Worm (Caenorhabditis elegans): ENCODE results near the gene vap-1.

Gene vap-1

DNA sequence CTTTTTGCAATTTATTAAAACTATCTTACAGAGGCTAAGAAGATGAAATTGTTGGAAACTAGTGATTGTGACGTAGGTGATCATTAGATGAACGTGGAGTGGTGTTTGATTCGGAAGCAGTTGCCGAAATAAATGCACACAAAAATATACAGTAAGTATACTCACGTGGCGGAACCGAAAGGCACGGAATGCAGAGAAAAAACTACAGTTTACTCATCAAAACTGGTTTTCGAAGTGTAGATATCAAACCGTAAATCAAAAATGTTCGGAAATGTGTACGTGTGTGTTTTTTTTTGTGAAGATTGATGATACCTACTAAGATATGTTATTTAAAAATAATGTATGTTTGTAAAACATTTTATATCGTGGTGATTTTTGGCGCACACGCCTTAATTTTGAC lies 30.4 kb upstream of the vap-1 start (continued):
- TF ChIP-seq ceh-8 (GFP tag; optimal IDR thresholded peaks at IDR 0.05) (no peak), lin-14 (GFP tag; optimal IDR thresholded peaks at IDR 0.05) (peak; percentile 22), aha-1 (tag; optimal IDR thresholded peaks at IDR 0.05) (no peak), tbx-2 (tag; optimal IDR thresholded peaks at IDR 0.05) (no peak)

DNA sequence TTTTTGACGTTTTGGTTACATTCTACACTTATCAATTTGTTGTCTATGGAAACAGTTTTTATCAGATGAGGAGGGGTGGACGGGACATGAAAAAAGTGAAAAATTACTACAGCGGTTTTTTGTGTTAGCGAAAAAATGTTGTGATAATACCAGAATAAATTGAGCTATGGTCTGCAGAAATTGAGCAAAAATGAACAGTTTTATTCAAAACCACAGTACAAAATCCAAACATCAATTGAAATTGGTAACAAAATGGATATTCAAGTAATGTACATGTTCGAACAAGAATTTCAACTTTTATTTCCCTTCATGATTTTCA lies 28.2 kb upstream of the vap-1 start:
- TF ChIP-seq hlh-4 (tag; optimal IDR thresholded peaks at IDR 0.05) = no peak
- no peak for TF ChIP-seq nhr-11 (tag; optimal IDR thresholded peaks at IDR 0.05)
- TF ChIP-seq nhr-12 (tag; optimal IDR thresholded peaks at IDR 0.05) = no peak
- TF ChIP-seq pqm-1 (tag; optimal IDR thresholded peaks at IDR 0.05) = no peak
- no peak for TF ChIP-seq nhr-77 (tag; optimal IDR thresholded peaks at IDR 0.05)
- TF ChIP-seq lin-13 (GFP tag; optimal IDR thresholded peaks at IDR 0.05) = no peak
- TF ChIP-seq ceh-82 (tag; optimal IDR thresholded peaks at IDR 0.05) = no peak
- TF ChIP-seq hlh-17 (GFP tag; optimal IDR thresholded peaks at IDR 0.05; ENCODE audit: borderline replicate concordance) = no peak
- TF ChIP-seq isw-1 (GFP tag; IDR thresholded peaks at IDR 0.05) = no peak
- TF ChIP-seq elt-3 (tag; optimal IDR thresholded peaks at IDR 0.05) = no peak
- TF ChIP-seq ztf-4 (tag; optimal IDR thresholded peaks at IDR 0.05) = no peak
- no peak for TF ChIP-seq rnt-1 (tag; optimal IDR thresholded peaks at IDR 0.05)
- TF ChIP-seq tbx-2 (tag; optimal IDR thresholded peaks at IDR 0.05) = no peak
- TF ChIP-seq nhr-84 (tag; optimal IDR thresholded peaks at IDR 0.05) = no peak
- TF ChIP-seq lir-3 (tag; optimal IDR thresholded peaks at IDR 0.05; ENCODE audit: poor library complexity) = no peak
- TF ChIP-seq aha-1 (tag; optimal IDR thresholded peaks at IDR 0.05) = no peak
- TF ChIP-seq lin-35 (GFP tag; optimal IDR thresholded peaks at IDR 0.05) = no peak
- no peak for TF ChIP-seq ets-5 (GFP tag; IDR thresholded peaks at IDR 0.05)
- TF ChIP-seq nhr-19 (GFP tag; conservative IDR thresholded peaks at IDR 0.05) = no peak
- no peak for TF ChIP-seq sup-37 (GFP tag; optimal IDR thresholded peaks at IDR 0.05)

DNA sequence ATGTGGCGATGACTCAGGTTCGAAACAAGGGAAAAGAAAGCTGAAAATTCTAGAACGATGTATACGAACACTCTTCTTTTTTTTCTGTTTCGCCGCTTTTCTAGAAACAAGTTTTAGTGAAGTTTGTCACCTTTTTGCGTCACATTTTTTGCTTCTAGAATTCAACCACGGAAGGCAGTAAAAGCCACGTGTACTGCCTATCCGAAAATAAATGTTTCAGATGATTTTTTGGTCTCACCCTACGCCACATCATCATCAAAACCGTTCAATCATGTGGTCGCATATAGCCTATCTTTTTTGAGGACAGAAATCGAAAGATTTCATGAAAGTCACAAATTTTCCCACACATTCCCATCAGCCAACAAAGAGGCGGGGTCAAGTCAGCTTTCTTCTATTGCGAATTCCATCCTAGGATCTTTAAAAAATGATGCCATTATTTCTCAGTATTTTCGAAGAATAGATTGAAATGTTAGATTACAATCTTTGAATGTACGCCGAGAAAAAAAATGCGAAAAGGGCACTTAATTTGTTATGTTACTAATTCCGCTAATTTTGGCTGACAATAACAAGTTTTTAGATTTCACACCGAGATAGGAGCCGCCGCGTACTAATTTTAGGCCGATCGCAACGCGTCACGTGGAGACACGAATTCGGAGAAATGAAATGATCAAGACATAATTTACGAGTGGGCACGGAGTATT lies 27.7 kb upstream of the vap-1 start:
- TF ChIP-seq efl-3 (GFP tag; optimal IDR thresholded peaks at IDR 0.05) (no peak), egl-13 (tag; optimal IDR thresholded peaks at IDR 0.05) (no peak), dpl-1 (GFP tag; optimal IDR thresholded peaks at IDR 0.05) (no peak), F16B12.6 (tag; optimal IDR thresholded peaks at IDR 0.05) (no peak), tbx-2 (tag; optimal IDR thresholded peaks at IDR 0.05) (no peak), nhr-76 (tag; optimal IDR thresholded peaks at IDR 0.05) (no peak), elt-2 (tag; optimal IDR thresholded peaks at IDR 0.05) (no peak), ceh-63 (GFP tag; optimal IDR thresholded peaks at IDR 0.05) (no peak), fkh-10 (GFP tag; optimal IDR thresholded peaks at IDR 0.05) (no peak), mep-1 (tag; optimal IDR thresholded peaks at IDR 0.05) (no peak), nhr-19 (GFP tag; conservative IDR thresholded peaks at IDR 0.05) (no peak), hpl-2 (GFP tag; optimal IDR thresholded peaks at IDR 0.05) (no peak), fos-1 (tag; optimal IDR thresholded peaks at IDR 0.05) (no peak), C04F5.9 (tag; optimal IDR thresholded peaks at IDR 0.05) (no peak), nhr-20 (tag; optimal IDR thresholded peaks at IDR 0.05) (peak; percentile 67), swsn-7 (tag; optimal IDR thresholded peaks at IDR 0.05) (no peak), lin-35 (GFP tag; optimal IDR thresholded peaks at IDR 0.05) (peak in 1 of 2 experiments; percentile 37), nhr-12 (tag; optimal IDR thresholded peaks at IDR 0.05) (no peak), lin-14 (GFP tag; optimal IDR thresholded peaks at IDR 0.05) (peak; percentile 46), aly-2 (tag; optimal IDR thresholded peaks at IDR 0.05) (no peak), nhr-47 (tag; optimal IDR thresholded peaks at IDR 0.05) (no peak), mdl-1 (tag; optimal IDR thresholded peaks at IDR 0.05) (peak in 1 of 2 experiments; percentile 67), nhr-28 (tag; optimal IDR thresholded peaks at IDR 0.05) (no peak), unc-30 (tag; optimal IDR thresholded peaks at IDR 0.05) (no peak), fkh-4 (tag; optimal IDR thresholded peaks at IDR 0.05; ENCODE audit: borderline replicate concordance) (no peak), nhr-77 (tag; optimal IDR thresholded peaks at IDR 0.05) (no peak), nhr-237 (tag; optimal IDR thresholded peaks at IDR 0.05) (no peak), pqm-1 (tag; optimal IDR thresholded peaks at IDR 0.05) (no peak), lir-3 (tag; optimal IDR thresholded peaks at IDR 0.05; ENCODE audit: poor library complexity) (peak; percentile 1), snpc-4 (tag; optimal IDR thresholded peaks at IDR 0.05) (no peak), irx-1 (tag; optimal IDR thresholded peaks at IDR 0.05) (peak; percentile 55), ztf-4 (tag; optimal IDR thresholded peaks at IDR 0.05) (no peak), sup-37 (GFP tag; optimal IDR thresholded peaks at IDR 0.05) (no peak), fkh-8 (tag; optimal IDR thresholded peaks at IDR 0.05) (no peak), grh-1 (GFP tag; IDR thresholded peaks at IDR 0.05) (0 out of 2 replicates have a peak, but pooled peaks have one; percentile 26), xbp-1 (tag; optimal IDR thresholded peaks at IDR 0.05) (no peak)
